Worm (Caenorhabditis elegans): ENCODE results near the gene gcn-2.
A peak's percentile ranks its signal among the peaks of the same experiment; 100 is the strongest.

gcn-2 gene

ce11 chrII:13076301-13076916, 7.6 kb upstream of the gcn-2 start:
- TF ChIP-seq ztf-4 (tag; optimal IDR thresholded peaks at IDR 0.05), result no peak
- no peak for TF ChIP-seq lin-13 (GFP tag; optimal IDR thresholded peaks at IDR 0.05)
- TF ChIP-seq fos-1 (tag; optimal IDR thresholded peaks at IDR 0.05), result peak; percentile 48
- TF ChIP-seq sma-9 (GFP tag; optimal IDR thresholded peaks at IDR 0.05), result peak; percentile 26
- TF ChIP-seq sma-9 (tag; optimal IDR thresholded peaks at IDR 0.05), result no peak
- no peak for TF ChIP-seq lin-11 (tag; optimal IDR thresholded peaks at IDR 0.05)

ce11 chrII:13077746-13078145, 6.2 kb upstream of the gcn-2 start:
- TF ChIP-seq nhr-77 (tag; optimal IDR thresholded peaks at IDR 0.05) (no peak), Y55F3AM.14 (GFP tag; optimal IDR thresholded peaks at IDR 0.05) (no peak), C34F6.9 (tag; optimal IDR thresholded peaks at IDR 0.05) (no peak), skn-1 (tag; optimal IDR thresholded peaks at IDR 0.05) (no peak), sem-4 (tag; optimal IDR thresholded peaks at IDR 0.05) (no peak), lin-11 (tag; optimal IDR thresholded peaks at IDR 0.05) (no peak), nhr-6 (tag; optimal IDR thresholded peaks at IDR 0.05) (no peak), sma-3 (GFP tag; optimal IDR thresholded peaks at IDR 0.05) (peak; percentile 25), fos-1 (tag; optimal IDR thresholded peaks at IDR 0.05) (peak; percentile 31), mdl-1 (tag; optimal IDR thresholded peaks at IDR 0.05) (no peak), nhr-11 (tag; optimal IDR thresholded peaks at IDR 0.05) (no peak), nhr-12 (tag; optimal IDR thresholded peaks at IDR 0.05) (no peak), sma-9 (GFP tag; optimal IDR thresholded peaks at IDR 0.05) (peak; percentile 82), sma-9 (tag; optimal IDR thresholded peaks at IDR 0.05) (no peak), crh-2 (tag; optimal IDR thresholded peaks at IDR 0.05) (peak; percentile 70), lin-13 (GFP tag; optimal IDR thresholded peaks at IDR 0.05) (no peak), ama-1 (optimal IDR thresholded peaks at IDR 0.05) (no peak), unc-55 (GFP tag; optimal IDR thresholded peaks at IDR 0.05) (no peak), R02D3.7 (tag; optimal IDR thresholded peaks at IDR 0.05) (no peak), nhr-237 (tag; optimal IDR thresholded peaks at IDR 0.05) (no peak), ceh-16 (tag; optimal IDR thresholded peaks at IDR 0.05) (no peak), ZK546.5 (tag; optimal IDR thresholded peaks at IDR 0.05) (no peak), lsy-2 (tag; optimal IDR thresholded peaks at IDR 0.05) (no peak), aly-2 (tag; optimal IDR thresholded peaks at IDR 0.05) (no peak), nhr-129 (tag; optimal IDR thresholded peaks at IDR 0.05) (no peak), zag-1 (tag; optimal IDR thresholded peaks at IDR 0.05) (no peak), snpc-4 (tag; optimal IDR thresholded peaks at IDR 0.05) (no peak), ztf-1 (GFP tag; conservative IDR thresholded peaks at IDR 0.05) (no peak), ceh-82 (tag; optimal IDR thresholded peaks at IDR 0.05) (no peak), mab-5 (tag; optimal IDR thresholded peaks at IDR 0.05) (no peak), nhr-21 (tag; optimal IDR thresholded peaks at IDR 0.05) (no peak), lin-39 (tag; optimal IDR thresholded peaks at IDR 0.05) (no peak), nhr-25 (tag; optimal IDR thresholded peaks at IDR 0.05) (no peak), mbf-1 (tag; optimal IDR thresholded peaks at IDR 0.05) (no peak), elt-1 (tag; optimal IDR thresholded peaks at IDR 0.05) (no peak), alr-1 (tag; optimal IDR thresholded peaks at IDR 0.05) (no peak), gmeb-1 (tag; optimal IDR thresholded peaks at IDR 0.05) (peak; percentile 34), unc-62 (GFP tag; optimal IDR thresholded peaks at IDR 0.05) (no peak), dmd-4 (tag; optimal IDR thresholded peaks at IDR 0.05) (no peak), nhr-23 (tag; optimal IDR thresholded peaks at IDR 0.05) (no peak), nhr-10 (tag; optimal IDR thresholded peaks at IDR 0.05) (no peak), F13H6.1 (tag; optimal IDR thresholded peaks at IDR 0.05) (peak; percentile 57), ztf-11 (tag; optimal IDR thresholded peaks at IDR 0.05) (no peak), egl-27 (tag; optimal IDR thresholded peaks at IDR 0.05) (no peak), peb-1 (tag; optimal IDR thresholded peaks at IDR 0.05) (no peak)

All from whole organism, L2 larva.